Worm (Caenorhabditis elegans): Measurements from ENCODE around the gene cls-2.
A peak's percentile ranks its signal among the peaks of the same experiment; 100 is the strongest.

Gene cls-2

DNA sequence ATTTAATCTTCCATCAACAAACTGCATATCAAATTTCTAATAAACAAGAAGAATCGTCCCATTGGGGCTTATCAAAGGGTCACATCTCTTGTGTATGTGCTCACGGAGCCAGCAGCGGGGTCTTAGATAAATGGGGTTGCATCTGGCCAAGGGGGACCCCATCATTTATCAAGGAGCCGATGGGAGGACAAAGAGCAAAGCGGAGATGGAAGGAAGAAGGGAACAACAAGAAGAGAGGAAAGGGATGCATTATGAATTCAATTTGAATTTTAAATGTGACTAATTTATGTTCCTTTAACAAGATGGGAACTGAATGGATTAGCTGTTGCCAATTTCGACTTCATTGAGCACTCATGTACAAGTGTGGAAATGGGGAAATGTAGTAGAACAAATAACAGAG is 29.5 kb downstream of the cls-2 start (continued):
- no peak for TF ChIP-seq F16B12.6 (tag; optimal IDR thresholded peaks at IDR 0.05)
- TF ChIP-seq C16A3.4 (tag; optimal IDR thresholded peaks at IDR 0.05), result no peak
- TF ChIP-seq fkh-8 (tag; optimal IDR thresholded peaks at IDR 0.05), result no peak
- TF ChIP-seq lsy-2 (tag; optimal IDR thresholded peaks at IDR 0.05), result peak in 1 of 2 experiments; percentile 16
- TF ChIP-seq Y116A8C.19 (tag; optimal IDR thresholded peaks at IDR 0.05; ENCODE audit: borderline replicate concordance), result no peak
- TF ChIP-seq elt-3 (tag; optimal IDR thresholded peaks at IDR 0.05), result no peak
- no peak for TF ChIP-seq nhr-47 (tag; optimal IDR thresholded peaks at IDR 0.05)
- TF ChIP-seq ztf-11 (tag; optimal IDR thresholded peaks at IDR 0.05), result no peak
- TF ChIP-seq egl-13 (tag; optimal IDR thresholded peaks at IDR 0.05), result no peak
- TF ChIP-seq ceh-8 (GFP tag; optimal IDR thresholded peaks at IDR 0.05), result no peak
- TF ChIP-seq nhr-90 (tag; optimal IDR thresholded peaks at IDR 0.05; ENCODE audit: poor library complexity), result no peak
- TF ChIP-seq nhr-84 (tag; optimal IDR thresholded peaks at IDR 0.05), result no peak
- TF ChIP-seq unc-62 (GFP tag; optimal IDR thresholded peaks at IDR 0.05), result no peak
- TF ChIP-seq nhr-11 (tag; optimal IDR thresholded peaks at IDR 0.05), result no peak
- no peak for TF ChIP-seq unc-30 (tag; optimal IDR thresholded peaks at IDR 0.05)
- TF ChIP-seq tbx-2 (tag; optimal IDR thresholded peaks at IDR 0.05), result no peak
- no peak for TF ChIP-seq vab-15 (tag; optimal IDR thresholded peaks at IDR 0.05)
- no peak for TF ChIP-seq egl-27 (tag; optimal IDR thresholded peaks at IDR 0.05)

ce11 chrIII:9089325-9089823 is 34.5 kb downstream of the cls-2 start, which contains the start of the genes mccc-2 and mrpl-44:
TSS of gene mccc-2 (minus strand) at chrIII:9089375.
TSS of gene mrpl-44 (minus strand) at chrIII:9089375.
- peak; percentile 55 for TF ChIP-seq rnt-1 (tag; optimal IDR thresholded peaks at IDR 0.05)
- TF ChIP-seq hlh-4 (tag; optimal IDR thresholded peaks at IDR 0.05), result no peak
- TF ChIP-seq xbp-1 (tag; optimal IDR thresholded peaks at IDR 0.05), result peak; percentile 33
- TF ChIP-seq blmp-1 (tag; optimal IDR thresholded peaks at IDR 0.05), result no peak
- peak; percentile 30 for TF ChIP-seq swsn-7 (tag; optimal IDR thresholded peaks at IDR 0.05)
- TF ChIP-seq lin-35 (GFP tag; optimal IDR thresholded peaks at IDR 0.05), result peak; percentile 90 to 95
- no peak for TF ChIP-seq nhr-237 (tag; optimal IDR thresholded peaks at IDR 0.05)
- TF ChIP-seq C04F5.9 (tag; optimal IDR thresholded peaks at IDR 0.05), result no peak
- no peak for TF ChIP-seq nhr-28 (tag; optimal IDR thresholded peaks at IDR 0.05)
- TF ChIP-seq ceh-88 (GFP tag; IDR thresholded peaks at IDR 0.05), result no peak
- no peak for TF ChIP-seq zip-4 (GFP tag; optimal IDR thresholded peaks at IDR 0.05)
- TF ChIP-seq lir-3 (tag; optimal IDR thresholded peaks at IDR 0.05; ENCODE audit: poor library complexity), result no peak
- no peak for TF ChIP-seq efl-3 (GFP tag; optimal IDR thresholded peaks at IDR 0.05)
- no peak for TF ChIP-seq hlh-17 (GFP tag; optimal IDR thresholded peaks at IDR 0.05; ENCODE audit: borderline replicate concordance)
- TF ChIP-seq ztf-11 (tag; optimal IDR thresholded peaks at IDR 0.05), result no peak
- TF ChIP-seq lin-13 (GFP tag; optimal IDR thresholded peaks at IDR 0.05), result no peak
- peak; percentile 33 for TF ChIP-seq lin-15B (tag; optimal IDR thresholded peaks at IDR 0.05)
- peak in 2 of 3 experiments; percentile 14 to 25 for TF ChIP-seq ceh-82 (tag; optimal IDR thresholded peaks at IDR 0.05)
- TF ChIP-seq elt-2 (tag; optimal IDR thresholded peaks at IDR 0.05), result no peak
- no peak for TF ChIP-seq pax-3 (tag; optimal IDR thresholded peaks at IDR 0.05)
- peak; percentile 83 to 92 (median 92) for TF ChIP-seq dpl-1 (GFP tag; optimal IDR thresholded peaks at IDR 0.05)
- no peak for TF ChIP-seq grh-1 (GFP tag; IDR thresholded peaks at IDR 0.05)
- no peak for TF ChIP-seq lsy-2 (tag; optimal IDR thresholded peaks at IDR 0.05)
- no peak for TF ChIP-seq vab-15 (tag; optimal IDR thresholded peaks at IDR 0.05)
- no peak for TF ChIP-seq irx-1 (tag; optimal IDR thresholded peaks at IDR 0.05)
- TF ChIP-seq skn-1 (tag; optimal IDR thresholded peaks at IDR 0.05), result no peak
- no peak for TF ChIP-seq mdl-1 (tag; optimal IDR thresholded peaks at IDR 0.05)
- peak; percentile 23 for TF ChIP-seq F16B12.6 (tag; optimal IDR thresholded peaks at IDR 0.05)
- TF ChIP-seq efl-1 (optimal IDR thresholded peaks at IDR 0.05), result peak; percentile 35 to 92
- TF ChIP-seq efl-1 (GFP tag; optimal IDR thresholded peaks at IDR 0.05 in 1 of 2), result peak; percentile 92 to 99
- no peak for TF ChIP-seq ceh-90 (tag; optimal IDR thresholded peaks at IDR 0.05)
- 0 out of 2 replicates have a peak, but pooled peaks have one; percentile 7 for TF ChIP-seq nhr-19 (GFP tag; conservative IDR thresholded peaks at IDR 0.05)
- peak; percentile 46 for TF ChIP-seq nhr-85 (tag)
- no peak for TF ChIP-seq ztf-4 (tag; optimal IDR thresholded peaks at IDR 0.05)
- TF ChIP-seq fos-1 (tag; optimal IDR thresholded peaks at IDR 0.05), result no peak
- no peak for TF ChIP-seq C16A3.4 (tag; optimal IDR thresholded peaks at IDR 0.05)
- no peak for TF ChIP-seq hpl-2 (GFP tag; optimal IDR thresholded peaks at IDR 0.05)
- TF ChIP-seq sptf-1 (tag; optimal IDR thresholded peaks at IDR 0.05), result no peak

All from whole organism, L1 larva.